Worm (Caenorhabditis elegans): ENCODE data around the gene sprr-3.

DNA sequence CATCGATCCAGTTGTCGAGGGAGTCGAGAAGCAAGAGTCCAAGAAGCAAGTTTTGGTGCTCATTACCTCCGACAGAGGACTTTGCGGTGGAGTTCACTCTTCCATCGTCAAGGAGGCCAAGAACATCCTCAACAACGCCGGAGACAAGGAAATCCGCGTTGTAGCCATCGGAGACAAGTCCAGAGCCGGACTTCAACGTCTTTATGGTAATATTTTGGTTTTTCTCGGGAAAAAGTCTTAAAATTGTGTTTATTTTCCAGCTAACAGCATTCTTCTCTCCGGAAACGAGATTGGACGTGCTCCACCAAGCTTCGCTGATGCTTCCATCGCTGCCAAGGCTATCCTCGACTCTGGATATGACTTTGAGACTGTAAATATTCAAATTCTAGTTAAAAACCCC is 46.0 kb upstream of the sprr-3 start:
- no peak for TF ChIP-seq unc-62 (GFP tag; optimal IDR thresholded peaks at IDR 0.05 in 1 of 2)
- TF ChIP-seq unc-62 (tag; optimal IDR thresholded peaks at IDR 0.05), result no peak
- TF ChIP-seq nhr-6 (tag; optimal IDR thresholded peaks at IDR 0.05), result no peak
- no peak for TF ChIP-seq egl-27 (tag; optimal IDR thresholded peaks at IDR 0.05)
- TF ChIP-seq nhr-77 (tag; optimal IDR thresholded peaks at IDR 0.05), result no peak
- TF ChIP-seq dmd-6 (GFP tag; IDR thresholded peaks at IDR 0.05), result no peak
- TF ChIP-seq ctbp-1 (GFP tag; IDR thresholded peaks at IDR 0.05), result no peak
- no peak for TF ChIP-seq ztf-11 (tag; optimal IDR thresholded peaks at IDR 0.05)
- TF ChIP-seq nhr-11 (tag; optimal IDR thresholded peaks at IDR 0.05), result no peak
- TF ChIP-seq mxl-3 (GFP tag; optimal IDR thresholded peaks at IDR 0.05), result no peak
- no peak for TF ChIP-seq fos-1 (tag; optimal IDR thresholded peaks at IDR 0.05)
- TF ChIP-seq ces-1 (GFP tag; optimal IDR thresholded peaks at IDR 0.05), result no peak
- TF ChIP-seq ceh-82 (tag; optimal IDR thresholded peaks at IDR 0.05), result no peak
- no peak for TF ChIP-seq ceh-20 (GFP tag; IDR thresholded peaks at IDR 0.05)
- TF ChIP-seq ZK546.5 (tag; optimal IDR thresholded peaks at IDR 0.05), result no peak
